In the genomic region with DNA sequence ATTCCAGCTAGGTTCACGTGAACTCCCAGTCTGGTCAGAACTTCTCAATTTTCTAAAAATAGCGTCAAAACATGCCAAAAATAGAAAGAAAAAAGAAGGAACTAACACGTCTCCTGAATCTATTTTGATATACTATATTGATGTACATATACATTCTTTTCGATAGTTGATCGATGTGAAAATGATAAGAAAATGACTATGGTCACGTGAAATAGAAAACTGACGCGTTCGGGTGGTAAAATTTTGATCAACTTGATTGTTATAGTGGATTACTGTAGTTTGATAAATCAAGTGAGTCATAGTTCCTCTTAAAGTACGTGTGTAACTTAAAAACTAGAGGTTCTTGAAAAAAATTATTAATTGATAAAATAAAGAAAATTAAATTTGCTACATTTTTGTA, we compare ENCODE assay signal across 1 worm cellular context.
TF ChIP-seq lines count a peak whose summit lies in the region.

No protein-coding gene starts in this region.

TF ChIP-seq in whole organism, L1 larva, 84 proteins besides CTCF, POLR2A, EP300 and RAD21 (continued from another document):
- TF ChIP-seq pax-3 (tag; optimal IDR thresholded peaks at IDR 0.05; lab: Kevin White, UChicago), result no peak
